Worm (Caenorhabditis elegans) whole organism, L4/young adult: ENCODE measurements around the gene H37A05.4.

Experiments
- W03F9.2 ChIP-seq: fragments of 150-350 bp; optimal IDR thresholded peaks from 2 replicates; lab custom pipeline; 2014; ENCODE audit warnings: missing biosample characterization, missing genetic modification characterization
- him-1 ChIP-seq: sonication (generic microtip); optimal IDR thresholded peaks from 2 replicates; lab custom pipeline; 2016; ENCODE audit warnings: missing genotype, missing genetic modification reagents, missing genetic modification characterization, missing compliant biosample characterization

DNA sequence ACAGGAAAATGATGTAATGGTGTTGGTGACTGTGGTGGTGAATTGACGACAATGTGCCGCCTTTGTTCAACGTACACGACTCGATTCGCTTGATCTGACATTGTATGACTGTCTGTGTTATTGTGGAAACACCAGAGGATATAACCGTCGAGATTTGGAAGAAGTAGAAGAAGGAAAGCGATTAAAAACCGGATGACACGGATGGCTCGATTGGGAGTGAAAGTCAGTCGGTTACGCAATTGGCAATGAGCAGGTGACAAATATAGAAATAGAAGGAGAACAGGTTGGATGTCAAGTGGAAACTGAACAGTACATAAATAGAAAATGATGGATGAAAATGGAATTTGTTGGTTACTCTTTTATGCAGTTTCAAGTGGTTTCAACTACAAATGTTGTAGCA lies 48.7 kb downstream of the H37A05.4 start, which contains the start of gene rdy-2:
- TF ChIP-seq him-1 (no peak), W03F9.2 (tag; lab: Kevin White, UChicago) (no peak)
